Comparison of ENCODE assay signal across 2 fruit fly cellular contexts in genomic region chrX:762047-762446, dm6.
A peak's percentile ranks its signal among the peaks of the same experiment; 100 is the strongest.
TF ChIP-seq lines count a peak whose summit lies in the region.

No protein-coding gene starts in this region.

- no peak for TF ChIP-seq CTCF in whole organism, embryonic (GFP tag; optimal IDR thresholded peaks at IDR 0.05; lab: Kevin White, UChicago)

TF ChIP-seq in whole organism, adult, 20 proteins besides CTCF, POLR2A, EP300 and RAD21:
- no peak for TF ChIP-seq Mnt (GFP tag; optimal IDR thresholded peaks at IDR 0.05; lab: Kevin White, UChicago)
- TF ChIP-seq CG11617 (GFP tag; optimal IDR thresholded peaks at IDR 0.05; lab: Kevin White, UChicago) = no peak
- peak; percentile 8 for TF ChIP-seq CG33017 (tag; optimal IDR thresholded peaks at IDR 0.05; lab: Kevin White, UChicago)
- peak; percentile 8 for TF ChIP-seq CG12768 (GFP tag; optimal IDR thresholded peaks at IDR 0.05; lab: Kevin White, UChicago)
- no peak for TF ChIP-seq tj (GFP tag; optimal IDR thresholded peaks at IDR 0.05; lab: Kevin White, UChicago)
- no peak for TF ChIP-seq CG7045 (GFP tag; optimal IDR thresholded peaks at IDR 0.05; lab: Kevin White, UChicago)
- no peak for TF ChIP-seq pad (GFP tag; optimal IDR thresholded peaks at IDR 0.05; lab: Kevin White, UChicago)
TF ChIP-seq in whole organism, adult: peak in this region for 2.

TF ChIP-seq in whole organism, embryonic, 481 proteins besides CTCF, POLR2A, EP300 and RAD21:
- TF ChIP-seq Med (GFP tag; lab: Kevin White, UChicago) (peak; percentile 71), sens (GFP tag; lab: Kevin White, UChicago) (peak; percentile 63), jumu (GFP tag; optimal IDR thresholded peaks at IDR 0.05; lab: Kevin White, UChicago) (no peak)
